Worm (Caenorhabditis elegans): Measurements from ENCODE around the gene Y38C1BA.4.

DNA sequence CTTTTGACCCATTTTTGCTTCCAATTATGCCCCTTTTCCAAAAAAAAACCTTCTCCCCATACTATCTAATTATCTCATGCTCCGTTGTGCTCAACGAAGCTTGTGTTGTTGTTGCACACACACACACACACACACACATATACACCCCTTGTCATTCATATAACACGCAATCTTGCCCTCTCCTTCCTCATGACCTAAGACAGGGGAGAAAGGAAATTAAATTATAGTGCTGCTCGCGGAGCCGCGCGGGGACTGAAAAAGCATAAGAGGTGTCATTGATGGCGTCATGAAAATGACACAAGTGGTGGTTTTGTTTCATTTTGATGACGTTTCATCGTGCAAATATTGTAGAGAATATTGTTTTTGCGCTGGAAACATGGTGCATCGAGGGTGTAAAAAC lies 5.1 kb downstream of the Y38C1BA.4 start:
- TF ChIP-seq ztf-23 (GFP tag; IDR thresholded peaks at IDR 0.05) (no peak), flt-1 (GFP tag; IDR thresholded peaks at IDR 0.05) (no peak), ref-1 (GFP tag; conservative IDR thresholded peaks at IDR 0.05) (no peak), med-1 (GFP tag; optimal IDR thresholded peaks at IDR 0.05; ENCODE audit: insufficient read depth) (no peak), ztf-29 (GFP tag; IDR thresholded peaks at IDR 0.05) (no peak), klf-2 (GFP tag; conservative IDR thresholded peaks at IDR 0.05) (no peak), cog-1 (tag; optimal IDR thresholded peaks at IDR 0.05) (no peak), tab-1 (GFP tag; IDR thresholded peaks at IDR 0.05) (no peak), T22C8.4 (GFP tag; IDR thresholded peaks at IDR 0.05) (no peak)
